Worm (Caenorhabditis elegans) whole organism, L4 larva: ENCODE results near the gene F56C3.3.
"Not testable (repeated sequence)": the region's sequence is repeated elsewhere in the genome, so short reads cannot be mapped to it uniquely, and the experiment has no call there.

ENCODE experiments used
- F26F4.8 ChIP-seq: fragments of 200-800 bp; sonication (Bioruptor generic); conservative IDR thresholded peaks from 2 replicates; pipeline ENCODE4 v1.3.6; 2022; ENCODE audit warnings: missing genetic modification characterization, missing compliant biosample characterization
- F44E2.7 ChIP-seq: fragments of 200-800 bp; sonication (Bioruptor generic); IDR thresholded peaks from 2 replicates; pipeline ENCODE4 v2.1.2; 2022; ENCODE audit warnings: missing genetic modification characterization, missing compliant biosample characterization
- T26A8.4 ChIP-seq: fragments of 200-800 bp; sonication (Bioruptor generic); IDR thresholded peaks from 2 replicates; pipeline ENCODE4 v1.3.6; 2022; ENCODE audit warnings: missing genetic modification characterization, missing compliant biosample characterization
- Y105C5A.15 ChIP-seq: fragments of 200-800 bp; sonication (Bioruptor generic); IDR thresholded peaks from 2 replicates; pipeline ENCODE4 v1.3.6; 2022; ENCODE audit warnings: missing genetic modification characterization, missing compliant biosample characterization
- Y48G9A.11 ChIP-seq: fragments of 200-800 bp; sonication (Bioruptor generic); IDR thresholded peaks from 2 replicates; pipeline ENCODE4 v1.3.6; 2022; ENCODE audit warnings: missing genetic modification reagents, missing genetic modification characterization, missing compliant biosample characterization
- Y75B8A.6 ChIP-seq: fragments of 200-800 bp; sonication (Bioruptor generic); IDR thresholded peaks from 2 replicates; pipeline ENCODE4 v1.3.6; 2022; ENCODE audit warnings: missing genetic modification reagents, missing genetic modification characterization, missing compliant biosample characterization
- ZK337.2 ChIP-seq: fragments of 200-800 bp; sonication (Bioruptor generic); IDR thresholded peaks from 2 replicates; pipeline ENCODE4 v1.3.6; 2022; ENCODE audit warnings: missing genetic modification reagents, missing genetic modification characterization, missing compliant biosample characterization
- aly-2 ChIP-seq: sonication (generic microtip); optimal IDR thresholded peaks from 2 replicates; lab custom pipeline; 2018; ENCODE audit warnings: missing biosample characterization, missing genetic modification characterization
- arid-1 ChIP-seq: fragments of 200-800 bp; sonication (Bioruptor generic); conservative IDR thresholded peaks from 2 replicates; pipeline ENCODE4 v1.3.6; 2022; ENCODE audit warnings: missing genetic modification reagents, missing genetic modification characterization, missing compliant biosample characterization
- attf-4 ChIP-seq: sonication (generic microtip); optimal IDR thresholded peaks from 3 replicates; lab custom pipeline; 2017; ENCODE audit warnings: missing biosample characterization, missing genetic modification characterization
- ceh-20 ChIP-seq: fragments of 200-800 bp; sonication (Bioruptor generic); IDR thresholded peaks from 2 replicates; pipeline ENCODE4 v1.3.6; 2022; ENCODE audit warnings: missing genetic modification reagents, missing genetic modification characterization, missing compliant biosample characterization
- ceh-44 ChIP-seq: fragments of 200-800 bp; sonication (Bioruptor generic); IDR thresholded peaks from 2 replicates; pipeline ENCODE4 v1.3.6; 2022; ENCODE audit warnings: missing genetic modification reagents, missing genetic modification characterization, missing compliant biosample characterization
- ceh-62 ChIP-seq: sonication (generic microtip); optimal IDR thresholded peaks from 2 replicates; lab custom pipeline; 2017; ENCODE audit warnings: missing biosample characterization, missing genetic modification characterization
- ceh-82 ChIP-seq: sonication (generic microtip); optimal IDR thresholded peaks from 2 replicates; lab custom pipeline; 2017; ENCODE audit warnings: missing biosample characterization, missing genetic modification characterization
- cey-2 ChIP-seq: sonication (generic microtip); optimal IDR thresholded peaks from 3 replicates; lab custom pipeline; 2017; ENCODE audit warnings: missing genetic modification characterization, mild to moderate bottlenecking, missing compliant biosample characterization, antibody characterized with exemption, borderline replicate concordance; ENCODE audit not compliant: insufficient read depth
- ctbp-1 ChIP-seq: fragments of 200-800 bp; sonication (Bioruptor generic); IDR thresholded peaks from 2 replicates; pipeline ENCODE4 v1.3.6; 2022; ENCODE audit warnings: missing genetic modification reagents, missing genetic modification characterization, missing compliant biosample characterization
- daf-19 ChIP-seq: fragments of 200-800 bp; sonication (Bioruptor generic); conservative IDR thresholded peaks from 2 replicates; pipeline ENCODE4 v1.3.6; 2022; ENCODE audit warnings: missing genetic modification characterization, missing compliant biosample characterization
- daf-8 ChIP-seq: fragments of 200-800 bp; sonication (Bioruptor generic); IDR thresholded peaks from 2 replicates; pipeline ENCODE4 v1.3.6; 2022; ENCODE audit warnings: missing genetic modification characterization, missing compliant biosample characterization
- dmd-6 ChIP-seq: fragments of 200-800 bp; sonication (Bioruptor generic); IDR thresholded peaks from 2 replicates; pipeline ENCODE4 v1.3.6; 2022; ENCODE audit warnings: missing genetic modification reagents, missing genetic modification characterization, missing compliant biosample characterization
- dmd-8 ChIP-seq: fragments of 200-800 bp; sonication (Bioruptor generic); IDR thresholded peaks from 2 replicates; pipeline ENCODE4 v1.3.6; 2022; ENCODE audit warnings: missing genetic modification characterization, missing compliant biosample characterization
- dmd-9 ChIP-seq: fragments of 200-800 bp; sonication (Bioruptor generic); IDR thresholded peaks from 2 replicates; pipeline ENCODE4 v1.3.6; 2022; ENCODE audit warnings: missing genetic modification reagents, missing genetic modification characterization, missing compliant biosample characterization
- dpl-1 ChIP-seq: fragments of 150-350 bp; optimal IDR thresholded peaks from 2 replicates; lab custom pipeline; 2014; ENCODE audit warnings: missing biosample characterization, missing genetic modification reagents, missing genetic modification characterization
- egl-27 ChIP-seq: sonication (generic microtip); optimal IDR thresholded peaks from 3 replicates; lab custom pipeline; 2017; ENCODE audit warnings: missing biosample characterization, missing genetic modification reagents, missing genetic modification characterization
- egl-43 ChIP-seq: fragments of 200-800 bp; sonication (Bioruptor generic); IDR thresholded peaks from 2 replicates; pipeline ENCODE4 v1.3.6; 2022; ENCODE audit warnings: missing genetic modification reagents, missing genetic modification characterization, missing compliant biosample characterization
- gei-8 ChIP-seq: fragments of 200-800 bp; sonication (Bioruptor generic); optimal IDR thresholded peaks from 2 replicates; lab custom pipeline; 2018; ENCODE audit warnings: mild to moderate bottlenecking, missing genetic modification characterization, missing compliant biosample characterization
- hmg-1.1 ChIP-seq: fragments of 200-800 bp; sonication (Bioruptor generic); IDR thresholded peaks from 2 replicates; pipeline ENCODE4 v1.3.6; 2022; ENCODE audit warnings: missing genetic modification reagents, missing genetic modification characterization, missing compliant biosample characterization
- jun-1 ChIP-seq: fragments of 150-350 bp; optimal IDR thresholded peaks from 2 replicates; lab custom pipeline; 2014; ENCODE audit warnings: missing biosample characterization, missing genetic modification reagents, missing genetic modification characterization
- lim-7 ChIP-seq: fragments of 200-800 bp; sonication (Bioruptor generic); IDR thresholded peaks from 2 replicates; pipeline ENCODE4 v1.3.6; 2022; ENCODE audit warnings: missing genetic modification characterization, missing compliant biosample characterization
- lin-1 ChIP-seq: fragments of 200-800 bp; sonication (Bioruptor generic); IDR thresholded peaks from 2 replicates; pipeline ENCODE4 v1.3.6; 2022; ENCODE audit warnings: missing genetic modification reagents, missing genetic modification characterization, missing compliant biosample characterization
- lin-38 ChIP-seq: fragments of 200-800 bp; sonication (Bioruptor generic); IDR thresholded peaks from 2 replicates; pipeline ENCODE4 v1.3.6; 2022; ENCODE audit warnings: missing genetic modification reagents, missing genetic modification characterization, missing compliant biosample characterization
- madf-5 ChIP-seq, 2 experiments: fragments of 200-800 bp; sonication (Bioruptor generic); IDR thresholded peaks; 2 replicates each; pipeline ENCODE4 v1.3.6; 2022; ENCODE audit warnings: missing compliant biosample characterization in 2 of 2, missing genetic modification characterization in 2 of 2
- madf-9 ChIP-seq: fragments of 200-800 bp; sonication (Bioruptor generic); conservative IDR thresholded peaks from 2 replicates; pipeline ENCODE4 v1.3.6; 2022; ENCODE audit warnings: missing genetic modification reagents, missing genetic modification characterization, missing compliant biosample characterization
- mdt-29 ChIP-seq: fragments of 200-800 bp; sonication (Bioruptor generic); IDR thresholded peaks from 2 replicates; pipeline ENCODE4 v1.3.6; 2022; ENCODE audit warnings: missing genetic modification reagents, missing genetic modification characterization, missing compliant biosample characterization
- nhr-237 ChIP-seq: sonication (generic microtip); optimal IDR thresholded peaks from 2 replicates; lab custom pipeline; 2017; ENCODE audit warnings: missing biosample characterization, missing genetic modification characterization
- nhr-28 ChIP-seq: fragments of 150-350 bp; optimal IDR thresholded peaks from 2 replicates; lab custom pipeline; 2014; ENCODE audit warnings: missing biosample characterization, missing genetic modification characterization
- nhr-41 ChIP-seq: fragments of 200-800 bp; sonication (Bioruptor generic); IDR thresholded peaks from 2 replicates; pipeline ENCODE4 v1.3.6; 2022; ENCODE audit warnings: missing genetic modification reagents, missing genetic modification characterization, missing compliant biosample characterization
- pha-4 ChIP-seq, 2 experiments: fragments of 150-350 bp in 1 of 2; fragments of 200-800 bp in 1 of 2; sonication (Bioruptor generic) in 1 of 2; IDR thresholded peaks in 1 of 2; optimal IDR thresholded peaks in 1 of 2; 2 replicates each; pipeline versions ENCODE4 v1.3.6 to Lab custom; 2014 to 2022; ENCODE audit warnings: missing genetic modification characterization in 2 of 2, missing genetic modification reagents in 2 of 2, missing biosample characterization in 1 of 2, missing compliant biosample characterization in 1 of 2
- php-3 ChIP-seq: fragments of 200-800 bp; sonication (Bioruptor generic); IDR thresholded peaks from 2 replicates; pipeline ENCODE4 v1.3.6; 2022; ENCODE audit warnings: missing genetic modification reagents, missing genetic modification characterization, missing compliant biosample characterization
- saeg-2 ChIP-seq: fragments of 200-800 bp; sonication (Bioruptor generic); IDR thresholded peaks from 2 replicates; pipeline ENCODE4 v1.3.6; 2022; ENCODE audit warnings: missing genetic modification reagents, missing genetic modification characterization, missing compliant biosample characterization
- set-16 ChIP-seq: fragments of 200-800 bp; sonication (Bioruptor generic); IDR thresholded peaks from 2 replicates; pipeline ENCODE4 v1.3.6; 2022; ENCODE audit warnings: missing genetic modification reagents, missing genetic modification characterization, missing compliant biosample characterization
- snpc-1.2 ChIP-seq: fragments of 200-800 bp; sonication (Bioruptor generic); IDR thresholded peaks from 2 replicates; pipeline ENCODE4 v1.3.6; 2022; ENCODE audit warnings: missing genetic modification reagents, missing genetic modification characterization, missing compliant biosample characterization
- tag-97 ChIP-seq: fragments of 200-800 bp; sonication (Bioruptor generic); IDR thresholded peaks from 2 replicates; pipeline ENCODE4 v1.3.6; 2022; ENCODE audit warnings: missing genetic modification characterization, missing compliant biosample characterization
- tra-1 ChIP-seq: fragments of 200-800 bp; sonication (Bioruptor generic); IDR thresholded peaks from 2 replicates; pipeline ENCODE4 v1.3.6; 2022; ENCODE audit warnings: missing genetic modification reagents, missing genetic modification characterization, missing compliant biosample characterization
- vab-7 ChIP-seq: fragments of 200-800 bp; sonication (Bioruptor generic); IDR thresholded peaks from 2 replicates; pipeline ENCODE4 v1.3.6; 2022; ENCODE audit warnings: missing genetic modification reagents, missing genetic modification characterization, missing compliant biosample characterization
- zfp-2 ChIP-seq: sonication (generic microtip); optimal IDR thresholded peaks from 2 replicates; lab custom pipeline; 2016; ENCODE audit warnings: mild to moderate bottlenecking, missing genetic modification characterization, missing compliant biosample characterization
- zfp-3 ChIP-seq: fragments of 200-800 bp; sonication (Bioruptor generic); conservative IDR thresholded peaks from 2 replicates; pipeline ENCODE4 v1.3.6; 2022; ENCODE audit warnings: missing genetic modification reagents, missing genetic modification characterization, missing compliant biosample characterization

F56C3.3 gene

ce11 chrX:1379391-1379790 is 21.2 kb upstream of the F56C3.3 start (continued):
- no peak for TF ChIP-seq ceh-62 (tag; lab: Kevin White, UChicago)
- TF ChIP-seq attf-4 (tag; lab: Kevin White, UChicago): no peak
- TF ChIP-seq hmg-1.1 (GFP tag; lab: Robert Waterston, UW): peak; percentile 96
- no peak for TF ChIP-seq egl-27 (tag; lab: Kevin White, UChicago)
- no peak for TF ChIP-seq cey-2 (tag; lab: Kevin White, UChicago)
- peak; percentile 89; the same call in 1 of the 2 replicates for TF ChIP-seq F44E2.7 (GFP tag; lab: Robert Waterston, UW)
- TF ChIP-seq dmd-9 (GFP tag; lab: Robert Waterston, UW): peak; percentile 91
- peak; percentile 34 for TF ChIP-seq jun-1 (tag; lab: Kevin White, UChicago)
- TF ChIP-seq set-16 (GFP tag; lab: Robert Waterston, UW): peak; percentile 79
- TF ChIP-seq zfp-2: peak; percentile 33
- peak; percentile 88 for TF ChIP-seq lim-7 (GFP tag; lab: Robert Waterston, UW)
- TF ChIP-seq nhr-237 (tag; lab: Kevin White, UChicago): no peak
- TF ChIP-seq nhr-28 (tag; lab: Kevin White, UChicago): no peak
- TF ChIP-seq ceh-44 (GFP tag; lab: Robert Waterston, UW): no peak
- no peak for TF ChIP-seq aly-2 (tag; lab: Kevin White, UChicago)
- TF ChIP-seq daf-19: no peak
- no peak for TF ChIP-seq ceh-82 (tag; lab: Kevin White, UChicago)
- peak; percentile 4 for TF ChIP-seq dpl-1 (GFP tag; lab: Kevin White, UChicago)
- peak; percentile 18 for TF ChIP-seq gei-8 (GFP tag; lab: Kevin White, UChicago)

ce11 chrX:1375071-1375470 is 16.9 kb upstream of the F56C3.3 start:
- peak; percentile 82 for TF ChIP-seq F26F4.8 (GFP tag; lab: Robert Waterston, UW)
- TF ChIP-seq mdt-29 (GFP tag; lab: Robert Waterston, UW): peak; percentile 99
- TF ChIP-seq dmd-6 (GFP tag; lab: Robert Waterston, UW): peak; percentile 62
- TF ChIP-seq lin-1 (GFP tag; lab: Robert Waterston, UW): peak; percentile 97
- TF ChIP-seq F44E2.7 (GFP tag; lab: Robert Waterston, UW): peak; percentile 82; the same call in 1 of the 2 replicates
- peak; percentile 97 for TF ChIP-seq ceh-44 (GFP tag; lab: Robert Waterston, UW)
- peak; percentile 97 for TF ChIP-seq snpc-1.2 (GFP tag; lab: Robert Waterston, UW)
- TF ChIP-seq tra-1 (GFP tag; lab: Robert Waterston, UW): peak; percentile 92
- TF ChIP-seq Y105C5A.15 (GFP tag; lab: Robert Waterston, UW): peak; percentile 99
- TF ChIP-seq daf-8: peak; percentile 87; the same call in 1 of the 2 replicates
- TF ChIP-seq madf-9 (GFP tag; lab: Robert Waterston, UW): peak; percentile 87
- TF ChIP-seq ceh-20 (GFP tag; lab: Robert Waterston, UW): 0 out of 2 replicates have a peak, but pooled peaks have one; percentile 39
- TF ChIP-seq dmd-8 (GFP tag; lab: Robert Waterston, UW): peak; percentile 66
- peak; percentile 92 for TF ChIP-seq nhr-41 (GFP tag; lab: Robert Waterston, UW)
- TF ChIP-seq lin-38 (GFP tag; lab: Robert Waterston, UW): peak; percentile 72
- TF ChIP-seq madf-5 (GFP tag; IDR thresholded peaks at IDR 0.05; lab: Robert Waterston, UW): peak; percentile 96 to 97
- TF ChIP-seq Y75B8A.6 (GFP tag; lab: Robert Waterston, UW): peak; percentile 89; the same call in 1 of the 2 replicates
- peak; percentile 69 for TF ChIP-seq zfp-3 (GFP tag; lab: Robert Waterston, UW)
- TF ChIP-seq arid-1: peak; percentile 96
- TF ChIP-seq Y48G9A.11: peak; percentile 93
- peak; percentile 79 for TF ChIP-seq lim-7 (GFP tag; lab: Robert Waterston, UW)
- peak; percentile 91 for TF ChIP-seq vab-7 (GFP tag; lab: Robert Waterston, UW)
- peak; percentile 92 for TF ChIP-seq ctbp-1 (GFP tag; lab: Robert Waterston, UW)
- TF ChIP-seq php-3 (GFP tag; lab: Robert Waterston, UW): peak; percentile 47; the same call in 1 of the 2 replicates
- peak; percentile 36; the same call in 1 of the 2 replicates for TF ChIP-seq T26A8.4
- TF ChIP-seq saeg-2 (GFP tag; lab: Robert Waterston, UW): peak; percentile 51; the same call in 1 of the 2 replicates
- TF ChIP-seq tag-97 (GFP tag; lab: Robert Waterston, UW): peak; percentile 92; the same call in 1 of the 2 replicates
- TF ChIP-seq dmd-9 (GFP tag; lab: Robert Waterston, UW): peak; percentile 76; the same call in 1 of the 2 replicates
- peak; percentile 88 for TF ChIP-seq egl-43 (GFP tag; lab: Robert Waterston, UW)
- TF ChIP-seq ZK337.2: 0 out of 2 replicates have a peak, but pooled peaks have one; percentile 52
- peak; percentile 94 for TF ChIP-seq pha-4 (GFP tag; IDR thresholded peaks at IDR 0.05; lab: Robert Waterston, UW)
- not testable (repeated sequence) for TF ChIP-seq pha-4 (tag; optimal IDR thresholded peaks at IDR 0.05; lab: Kevin White, UChicago)
- TF ChIP-seq, all 104 proteins: peak for 31; not testable (repeated sequence) for 73
